Fruit fly (Drosophila melanogaster): Measurements from ENCODE around the gene RpS19b.

Gene RpS19b

dm6 chr3R:23941643-23942424 is 8.5 kb upstream of the RpS19b start:
- TF ChIP-seq noc (tag; optimal IDR thresholded peaks at IDR 0.05): peak; percentile 37

- no peak for TF ChIP-seq noc (tag; optimal IDR thresholded peaks at IDR 0.05)
Measured at dm6 chr3R:23940840-23941364, 7.6 kb upstream of the RpS19b start.

dm6 chr3R:23939921-23940839 is 6.8 kb upstream of the RpS19b start:
- no peak for TF ChIP-seq noc (tag; optimal IDR thresholded peaks at IDR 0.05)

DNA sequence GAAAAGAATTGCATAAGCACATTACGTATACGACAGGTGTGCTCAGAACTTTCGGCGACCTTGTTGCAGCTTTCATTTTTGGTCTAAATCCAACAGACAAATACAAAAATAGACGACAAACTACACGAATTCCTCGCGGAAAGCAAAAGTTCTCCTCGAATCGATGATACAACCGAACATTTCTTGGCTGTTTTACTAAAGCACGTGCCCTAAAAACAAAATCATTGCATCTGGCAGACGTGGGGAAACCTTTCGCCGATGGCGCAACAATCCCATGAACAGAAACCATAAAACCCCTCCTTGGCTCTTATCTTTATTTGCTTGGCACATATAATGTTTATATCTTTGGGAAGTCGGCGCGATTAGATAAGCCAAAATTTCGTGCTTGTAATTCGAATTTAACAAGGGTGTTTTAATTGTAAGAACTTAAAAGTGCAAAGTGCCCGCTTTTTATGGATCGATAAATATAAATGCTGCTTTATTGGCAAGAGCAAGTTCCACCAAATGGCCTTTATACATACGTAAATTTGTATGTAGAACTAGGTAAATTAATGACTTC is 5.3 kb upstream of the RpS19b start:
- no peak for TF ChIP-seq noc (tag; optimal IDR thresholded peaks at IDR 0.05)

DNA sequence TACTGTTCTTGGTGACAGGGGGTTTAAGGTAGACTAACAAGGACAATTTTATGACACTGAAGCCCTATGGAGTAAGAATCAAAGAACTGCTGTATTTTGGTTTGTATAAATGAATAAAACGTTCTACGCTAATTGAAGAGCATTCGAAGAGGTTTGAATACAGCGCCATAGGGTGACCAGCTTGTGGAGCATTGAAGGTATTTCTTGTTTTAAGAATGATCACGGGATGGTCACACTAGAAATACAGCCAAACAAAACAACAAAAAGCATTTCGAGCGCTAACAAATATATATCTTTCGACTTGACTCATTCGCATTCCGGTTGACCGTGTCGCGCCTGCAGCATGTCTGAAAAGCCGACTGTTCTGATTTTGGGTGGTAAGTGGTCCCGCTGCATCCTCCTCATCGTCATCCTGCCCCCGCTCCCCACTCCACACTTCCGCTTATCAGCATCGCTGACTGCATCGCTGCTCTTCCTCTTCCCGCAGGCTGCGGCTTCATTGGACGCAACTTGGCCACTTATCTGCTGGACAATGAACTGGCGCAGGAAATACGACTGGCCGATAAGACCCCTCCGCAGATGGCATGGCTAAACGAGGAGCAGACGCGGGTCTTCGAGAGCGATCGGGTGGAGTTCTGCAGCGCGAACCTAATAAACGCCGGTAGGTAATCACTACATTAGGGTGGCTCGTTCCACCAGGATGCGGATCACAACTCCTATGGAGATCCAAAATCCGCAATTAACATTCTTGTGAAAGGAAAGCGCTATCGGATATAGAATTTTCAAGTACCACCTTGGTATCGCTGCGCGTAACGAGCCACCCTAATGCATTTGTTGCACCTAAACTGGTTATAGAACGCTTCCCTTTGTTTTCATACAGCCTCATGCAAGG is 600 bp upstream of the RpS19b start, which contains the start of gene CG5854:
TSS of gene CG5854 (plus strand) at position 229 of the 892 bp plus-strand sequence.
- peak; percentile 47 for TF ChIP-seq noc (tag; optimal IDR thresholded peaks at IDR 0.05)

DNA sequence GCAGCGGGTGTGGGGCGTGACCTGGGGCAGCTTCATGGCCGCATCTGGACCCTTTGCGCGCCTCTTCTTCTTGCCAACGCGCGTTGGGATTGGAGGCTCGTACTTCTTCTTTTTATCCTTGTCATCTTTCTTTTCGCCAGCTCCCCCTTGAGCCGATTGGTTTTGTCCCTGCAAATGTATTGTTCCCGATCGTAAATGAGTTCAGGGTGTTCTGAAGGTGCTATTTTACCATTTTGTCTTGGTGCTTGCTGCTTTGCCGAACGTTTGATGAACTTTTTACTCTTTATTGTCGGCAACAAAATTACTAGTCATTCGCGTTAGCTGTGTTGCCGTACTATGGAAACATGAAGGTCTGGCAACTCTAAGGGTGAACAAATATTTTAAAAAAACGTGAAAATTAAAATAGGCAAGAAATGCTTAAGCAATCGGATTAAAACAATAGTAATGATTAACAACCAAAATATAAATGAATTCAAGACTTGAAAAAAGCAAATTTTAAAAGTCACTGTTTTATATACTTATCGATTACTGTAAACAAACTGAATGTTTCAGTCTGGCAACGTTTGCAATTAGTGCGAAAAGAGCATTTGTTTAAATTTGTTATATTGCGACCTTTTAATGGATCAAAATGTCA is 2.1 kb downstream of the RpS19b start, which contains the start of the genes Rpt2 and CG13599:
TSS of gene Rpt2 (minus strand) at position 464 of the 634 bp plus-strand sequence.
TSS of gene CG13599 (plus strand) at position 545 of the 634 bp plus-strand sequence.
- TF ChIP-seq noc (tag; optimal IDR thresholded peaks at IDR 0.05): no peak

dm6 chr3R:23928950-23929602 is 4.3 kb downstream of the RpS19b start, which contains the start of the genes CG43998, CG43999 and CG31142:
Gene CG43998, minus strand, starts transcription at chr3R:23929000.
Gene CG43999, minus strand, starts transcription at chr3R:23929000.
Gene CG31142, plus strand, starts transcription at chr3R:23929243.
- TF ChIP-seq noc (tag; optimal IDR thresholded peaks at IDR 0.05): no peak

DNA sequence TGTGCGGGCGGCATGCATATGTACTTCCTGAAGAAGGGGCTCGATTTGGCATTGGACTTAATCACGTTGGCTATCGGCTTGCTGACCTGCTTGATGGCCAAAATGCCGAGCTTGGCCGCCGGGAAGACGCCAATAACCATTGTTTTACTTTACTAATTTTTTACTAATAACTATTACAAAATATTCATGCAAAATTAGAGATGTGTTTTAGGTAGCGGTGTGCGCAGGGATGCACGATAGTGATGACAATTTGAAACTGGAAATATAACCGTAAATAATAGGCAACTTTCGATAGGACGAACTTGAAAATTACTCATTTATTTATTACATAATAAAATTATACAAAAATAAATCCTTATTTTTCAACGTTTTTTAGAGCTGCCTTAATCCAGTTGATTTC is 5.9 kb downstream of the RpS19b start, which contains the start of gene CG13601:
TSS of gene CG13601 (minus strand) at position 206 of the 400 bp plus-strand sequence.
- no peak for TF ChIP-seq noc (tag; optimal IDR thresholded peaks at IDR 0.05)

DNA sequence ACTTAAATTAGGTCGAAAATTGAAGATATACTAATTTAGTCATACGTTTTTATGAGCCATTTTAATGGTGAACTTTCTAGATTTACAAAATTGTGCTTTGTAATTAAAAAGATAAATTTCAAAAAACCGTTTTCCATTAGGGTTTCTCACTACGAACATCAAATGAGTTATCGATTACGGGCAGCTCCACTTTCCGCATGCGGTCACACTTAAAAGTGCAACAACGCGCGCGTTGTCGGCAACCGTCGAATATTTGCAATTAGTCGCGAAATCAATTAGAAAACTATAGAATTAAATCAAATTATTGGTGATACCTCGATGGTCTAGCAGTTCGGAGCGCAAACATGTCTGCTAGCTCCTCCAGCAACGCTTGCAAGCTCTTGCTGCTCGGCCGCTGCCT is 9.1 kb downstream of the RpS19b start, which contains the start of gene Ndc1:
TSS of gene Ndc1 (plus strand) at position 200 of the 400 bp plus-strand sequence.
- no peak for TF ChIP-seq noc (tag; optimal IDR thresholded peaks at IDR 0.05)

DNA sequence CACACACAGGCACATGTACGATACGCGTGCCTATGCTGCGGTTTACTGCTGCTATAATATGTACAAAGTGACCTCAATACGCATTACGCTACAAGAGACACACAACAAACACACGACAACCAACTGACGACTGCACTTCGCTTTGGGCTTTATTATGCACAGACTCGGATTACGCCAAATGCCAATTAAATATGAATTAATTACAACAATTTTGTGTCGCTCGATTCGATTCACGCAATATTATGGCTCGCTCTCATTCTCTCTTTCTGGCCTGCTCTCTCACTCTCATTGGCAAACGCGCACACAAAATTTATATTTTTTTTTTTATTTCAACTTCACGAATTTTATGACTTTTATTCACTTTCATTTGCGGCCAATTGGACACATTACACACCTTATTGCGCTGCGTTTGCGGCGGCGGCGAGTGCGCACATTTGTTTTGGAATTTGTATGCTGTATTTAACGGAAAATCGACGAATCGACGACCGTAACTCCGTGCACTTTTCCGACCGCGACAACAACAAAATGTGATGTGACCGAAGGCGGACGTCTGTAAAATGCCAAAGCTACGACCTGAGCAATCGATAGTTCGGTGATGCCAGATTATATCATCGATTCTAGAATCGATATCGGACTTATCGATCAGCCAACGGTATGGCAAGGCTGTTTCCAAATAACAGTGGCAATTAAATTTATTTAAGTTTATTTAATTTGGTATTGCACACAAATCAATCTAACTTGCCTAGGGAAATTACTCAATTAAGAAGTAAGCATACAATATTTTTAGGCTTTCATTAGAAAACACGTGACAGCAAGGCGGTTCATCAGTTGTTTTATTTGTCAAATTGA is 10.6 kb downstream of the RpS19b start, which contains the start of the genes sba and CG31141:
TSS of gene sba (minus strand) at position 472 of the 849 bp plus-strand sequence.
TSS of gene CG31141 (plus strand) at position 799 of the 849 bp plus-strand sequence.
- TF ChIP-seq noc (tag; optimal IDR thresholded peaks at IDR 0.05): no peak

DNA sequence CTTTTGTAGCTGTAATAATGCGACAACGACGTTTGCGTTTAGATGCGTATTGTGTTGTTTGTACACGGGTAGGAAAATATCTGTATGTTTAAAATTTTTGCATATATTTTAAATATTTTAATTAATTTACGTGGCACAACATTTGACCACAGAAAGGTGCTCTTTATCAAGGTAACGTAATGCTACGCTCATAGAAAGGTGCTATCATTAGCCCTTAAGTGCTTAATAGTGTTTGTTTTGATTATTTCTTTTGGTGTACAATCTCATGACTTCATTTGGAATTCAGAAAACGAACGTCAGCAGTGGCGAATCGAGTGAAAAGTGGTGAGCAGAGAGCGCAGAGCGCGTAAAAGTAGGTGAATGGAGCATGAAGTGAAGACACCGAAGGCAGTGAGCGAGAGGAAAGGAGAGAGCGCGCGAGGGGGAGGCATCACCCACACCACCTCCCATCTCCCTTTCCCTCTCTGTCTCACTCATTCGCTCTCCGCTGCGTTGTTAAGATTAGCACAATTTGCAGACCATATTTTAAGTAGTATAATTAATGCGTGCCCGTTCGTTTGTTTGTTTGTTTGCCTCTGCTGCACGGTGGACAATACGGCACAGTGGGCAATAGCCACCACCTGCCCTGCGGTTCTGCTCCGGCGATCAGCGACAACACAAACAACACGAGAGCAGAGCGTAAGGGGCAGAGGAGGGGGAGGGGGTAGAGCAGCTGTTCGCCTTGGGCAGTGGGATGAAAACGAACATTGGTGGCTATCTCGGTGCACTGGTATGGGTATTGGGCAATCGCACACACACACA is 11.4 kb downstream of the RpS19b start:
- peak; percentile 81 for TF ChIP-seq noc (tag; optimal IDR thresholded peaks at IDR 0.05)
